Fruit fly (Drosophila melanogaster): Measurements from ENCODE around the gene TrpA1.

- TF ChIP-seq svp (GFP tag) (peak; percentile 44), Sox14 (GFP tag; optimal IDR thresholded peaks at IDR 0.05) (no peak), CG1621 (tag; optimal IDR thresholded peaks at IDR 0.05) (no peak), CG6792 (GFP tag; optimal IDR thresholded peaks at IDR 0.05) (no peak)
Measured at dm6 chr3L:8871017-8871416, 34.0 kb downstream of the TrpA1 start.
